Worm (Caenorhabditis elegans) whole organism, L2 larva: ENCODE measurements around the gene C01G6.9.

Experiments used
- C34F6.9 ChIP-seq: fragments of 150-350 bp; optimal IDR thresholded peaks from 2 replicates; lab custom pipeline; 2014; ENCODE audit warnings: missing biosample characterization, missing genetic modification characterization
- F13H6.1 ChIP-seq: sonication (generic microtip); optimal IDR thresholded peaks from 2 replicates; lab custom pipeline; 2016; ENCODE audit warnings: missing genetic modification characterization, missing compliant biosample characterization
- R02D3.7 ChIP-seq: fragments of 150-350 bp; optimal IDR thresholded peaks from 2 replicates; lab custom pipeline; 2014; ENCODE audit warnings: missing biosample characterization, missing genetic modification characterization
- Y55F3AM.14 ChIP-seq: fragments of 200-800 bp; sonication (Bioruptor generic); optimal IDR thresholded peaks from 2 replicates; lab custom pipeline; 2018; ENCODE audit warnings: mild to moderate bottlenecking, missing genetic modification characterization, missing compliant biosample characterization
- ZK546.5 ChIP-seq: sonication (generic microtip); optimal IDR thresholded peaks from 2 replicates; lab custom pipeline; 2017; ENCODE audit warnings: missing biosample characterization, missing genetic modification characterization
- alr-1 ChIP-seq: fragments of 150-350 bp; optimal IDR thresholded peaks from 2 replicates; lab custom pipeline; 2014; ENCODE audit warnings: missing biosample characterization, missing genetic modification characterization
- aly-2 ChIP-seq: fragments of 150-350 bp; optimal IDR thresholded peaks from 2 replicates; lab custom pipeline; 2014; ENCODE audit warnings: missing biosample characterization, missing genetic modification characterization
- ama-1 ChIP-seq: fragments of 150-350 bp; optimal IDR thresholded peaks from 2 replicates; lab custom pipeline; 2018; ENCODE audit warnings: inconsistent platforms
- blmp-1 ChIP-seq: sonication (generic microtip); optimal IDR thresholded peaks from 2 replicates; lab custom pipeline; 2017; ENCODE audit warnings: missing genetic modification characterization, mild to moderate bottlenecking, missing compliant biosample characterization, antibody characterized with exemption, moderate library complexity; ENCODE audit not compliant: insufficient read depth
- ceh-16 ChIP-seq: fragments of 150-350 bp; optimal IDR thresholded peaks from 2 replicates; lab custom pipeline; 2014; ENCODE audit warnings: missing biosample characterization, missing genetic modification characterization
- crh-2 ChIP-seq: sonication (generic microtip); optimal IDR thresholded peaks from 2 replicates; lab custom pipeline; 2017; ENCODE audit warnings: missing biosample characterization, missing genetic modification characterization
- dmd-4 ChIP-seq: sonication (generic microtip); optimal IDR thresholded peaks from 2 replicates; lab custom pipeline; 2017; ENCODE audit warnings: missing biosample characterization, missing genetic modification characterization
- egl-27 ChIP-seq: sonication (generic microtip); optimal IDR thresholded peaks from 3 replicates; lab custom pipeline; 2017; ENCODE audit warnings: missing biosample characterization, missing genetic modification reagents, missing genetic modification characterization
- elt-1 ChIP-seq: fragments of 150-350 bp; optimal IDR thresholded peaks from 2 replicates; lab custom pipeline; 2014; ENCODE audit warnings: missing biosample characterization, missing genetic modification characterization
- elt-3 ChIP-seq: sonication (generic microtip); optimal IDR thresholded peaks from 2 replicates; lab custom pipeline; 2017; ENCODE audit warnings: missing biosample characterization, missing genetic modification characterization
- fos-1 ChIP-seq: fragments of 150-350 bp; optimal IDR thresholded peaks from 2 replicates; lab custom pipeline; 2014; ENCODE audit warnings: missing biosample characterization, missing genetic modification characterization
- gmeb-1 ChIP-seq: fragments of 150-350 bp; optimal IDR thresholded peaks from 2 replicates; lab custom pipeline; 2014; ENCODE audit warnings: missing biosample characterization, missing genetic modification characterization
- lin-11 ChIP-seq: fragments of 150-350 bp; sonication (generic microtip); optimal IDR thresholded peaks from 2 replicates; lab custom pipeline; 2014; ENCODE audit warnings: missing biosample characterization, missing genetic modification characterization, inconsistent platforms, mixed read lengths
- lin-13 ChIP-seq: fragments of 150-350 bp; optimal IDR thresholded peaks from 2 replicates; lab custom pipeline; 2014; ENCODE audit warnings: missing biosample characterization, missing genetic modification reagents, missing genetic modification characterization
- lin-39 ChIP-seq: fragments of 150-350 bp; optimal IDR thresholded peaks from 2 replicates; lab custom pipeline; 2014; ENCODE audit warnings: missing biosample characterization, missing genetic modification reagents, missing genetic modification characterization
- lsy-2 ChIP-seq, 2 experiments: fragments of 150-350 bp in 1 of 2; sonication (generic microtip) in 1 of 2; optimal IDR thresholded peaks; 2 replicates each; lab custom pipeline; 2014 to 2017; ENCODE audit warnings: missing biosample characterization in 2 of 2, missing genetic modification characterization in 2 of 2
- mab-5 ChIP-seq: fragments of 150-350 bp; optimal IDR thresholded peaks from 2 replicates; lab custom pipeline; 2014; ENCODE audit warnings: missing biosample characterization, missing genetic modification characterization
- mbf-1 ChIP-seq: sonication (generic microtip); optimal IDR thresholded peaks from 2 replicates; lab custom pipeline; 2017; ENCODE audit warnings: missing biosample characterization, missing genetic modification characterization
- mdl-1 ChIP-seq, 2 experiments: fragments of 150-350 bp in 1 of 2; sonication (generic microtip) in 1 of 2; optimal IDR thresholded peaks; 2 replicates each; lab custom pipeline; 2017; ENCODE audit warnings: missing biosample characterization in 2 of 2, missing genetic modification characterization in 2 of 2
- nhr-10 ChIP-seq: sonication (generic microtip); optimal IDR thresholded peaks from 2 replicates; lab custom pipeline; 2017; ENCODE audit warnings: missing biosample characterization, missing genetic modification characterization
- nhr-11 ChIP-seq: fragments of 150-350 bp; optimal IDR thresholded peaks from 2 replicates; lab custom pipeline; 2014; ENCODE audit warnings: missing biosample characterization, missing genetic modification characterization
- nhr-12 ChIP-seq: fragments of 150-350 bp; optimal IDR thresholded peaks from 2 replicates; lab custom pipeline; 2014; ENCODE audit warnings: missing biosample characterization, missing genetic modification characterization
- nhr-129 ChIP-seq: fragments of 150-350 bp; optimal IDR thresholded peaks from 2 replicates; lab custom pipeline; 2014; ENCODE audit warnings: missing biosample characterization, missing genetic modification characterization
- nhr-21 ChIP-seq: fragments of 150-350 bp; optimal IDR thresholded peaks from 2 replicates; lab custom pipeline; 2014; ENCODE audit warnings: missing biosample characterization, missing genetic modification characterization
- nhr-23 ChIP-seq: fragments of 150-350 bp; optimal IDR thresholded peaks from 2 replicates; lab custom pipeline; 2014; ENCODE audit warnings: missing biosample characterization, missing genetic modification reagents, missing genetic modification characterization
- nhr-237 ChIP-seq: fragments of 150-350 bp; optimal IDR thresholded peaks from 2 replicates; lab custom pipeline; 2014; ENCODE audit warnings: missing biosample characterization, missing genetic modification characterization
- nhr-25 ChIP-seq: fragments of 150-350 bp; sonication (generic microtip); optimal IDR thresholded peaks from 3 replicates; lab custom pipeline; 2014; ENCODE audit warnings: missing biosample characterization, missing genetic modification characterization
- nhr-6 ChIP-seq: fragments of 150-350 bp; optimal IDR thresholded peaks from 2 replicates; lab custom pipeline; 2014; ENCODE audit warnings: missing biosample characterization, missing genetic modification characterization
- nhr-77 ChIP-seq: fragments of 150-350 bp; optimal IDR thresholded peaks from 2 replicates; lab custom pipeline; 2014; ENCODE audit warnings: missing biosample characterization, missing genetic modification characterization
- peb-1 ChIP-seq: fragments of 150-350 bp; optimal IDR thresholded peaks from 2 replicates; lab custom pipeline; 2014; ENCODE audit warnings: missing biosample characterization, missing genetic modification characterization
- sem-4 ChIP-seq: fragments of 150-350 bp; optimal IDR thresholded peaks from 2 replicates; lab custom pipeline; 2014; ENCODE audit warnings: missing biosample characterization, missing genetic modification reagents, missing genetic modification characterization
- skn-1 ChIP-seq: sonication (generic microtip); optimal IDR thresholded peaks from 2 replicates; lab custom pipeline; 2017; ENCODE audit warnings: missing biosample characterization, missing genetic modification characterization
- sma-3 ChIP-seq: sonication (generic microtip); optimal IDR thresholded peaks from 2 replicates; lab custom pipeline; 2016; ENCODE audit warnings: missing genetic modification reagents, missing genetic modification characterization, missing compliant biosample characterization
- sma-9 ChIP-seq, 2 experiments: fragments of 150-350 bp in 1 of 2; sonication (generic microtip) in 1 of 2; optimal IDR thresholded peaks; 2 replicates each; lab custom pipeline; 2014 to 2016; ENCODE audit warnings: missing genetic modification characterization in 2 of 2, mild to moderate bottlenecking in 1 of 2, missing biosample characterization in 1 of 2, missing compliant biosample characterization in 1 of 2, missing genetic modification reagents in 1 of 2, moderate library complexity in 1 of 2
- snpc-4 ChIP-seq: fragments of 150-350 bp; optimal IDR thresholded peaks from 2 replicates; lab custom pipeline; 2014; ENCODE audit warnings: missing biosample characterization, missing genetic modification characterization
- unc-39 ChIP-seq: fragments of 150-350 bp; optimal IDR thresholded peaks from 2 replicates; lab custom pipeline; 2014; ENCODE audit warnings: missing biosample characterization, missing genetic modification characterization
- unc-55 ChIP-seq: fragments of 150-350 bp; sonication (generic microtip); optimal IDR thresholded peaks from 3 replicates; lab custom pipeline; 2014; ENCODE audit warnings: missing biosample characterization, missing genetic modification reagents, missing genetic modification characterization
- unc-62 ChIP-seq: fragments of 150-350 bp; optimal IDR thresholded peaks from 2 replicates; lab custom pipeline; 2014; ENCODE audit warnings: missing biosample characterization, missing genetic modification reagents, missing genetic modification characterization
- zag-1 ChIP-seq: fragments of 150-350 bp; optimal IDR thresholded peaks from 2 replicates; lab custom pipeline; 2014; ENCODE audit warnings: missing biosample characterization, missing genetic modification characterization
- ztf-1 ChIP-seq: fragments of 200-800 bp; sonication (Bioruptor generic); conservative IDR thresholded peaks from 2 replicates; pipeline ENCODE4 v1.3.6; 2022; ENCODE audit warnings: missing genetic modification characterization, missing compliant biosample characterization
- ztf-11 ChIP-seq: sonication (generic microtip); optimal IDR thresholded peaks from 2 replicates; lab custom pipeline; 2017; ENCODE audit warnings: missing biosample characterization, missing genetic modification characterization
- ztf-4 ChIP-seq: fragments of 150-350 bp; optimal IDR thresholded peaks from 2 replicates; lab custom pipeline; 2014; ENCODE audit warnings: missing biosample characterization, missing genetic modification characterization

C01G6.9 gene

DNA sequence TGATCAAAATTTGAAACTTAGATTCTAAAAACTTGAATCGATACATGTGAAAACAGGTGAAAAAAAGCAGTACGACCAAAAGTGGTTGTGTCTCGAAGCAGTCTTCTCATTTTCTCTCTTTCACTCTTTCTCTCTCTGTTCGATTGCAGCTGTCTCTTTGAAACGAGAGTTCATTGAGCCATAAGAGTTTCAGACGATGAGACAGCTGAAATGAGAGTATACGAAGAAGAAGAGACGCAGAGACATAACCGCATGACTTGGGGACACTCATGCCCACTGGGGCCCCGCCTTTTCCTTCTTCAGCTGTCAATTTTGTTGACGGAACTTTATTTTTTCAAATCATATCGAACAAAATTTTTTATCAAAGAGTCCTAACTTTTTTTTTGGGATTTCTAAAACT lies 21.6 kb downstream of the C01G6.9 start:
- TF ChIP-seq lin-13 = peak; percentile 63
- no peak for TF ChIP-seq peb-1 (tag; lab: Kevin White, UChicago)
- peak; percentile 79 for TF ChIP-seq egl-27 (tag; lab: Kevin White, UChicago)
- peak; percentile 6 for TF ChIP-seq Y55F3AM.14 (GFP tag; lab: Kevin White, UChicago)
- TF ChIP-seq dmd-4 (tag; lab: Kevin White, UChicago) = no peak
- TF ChIP-seq unc-62 (GFP tag; lab: Kevin White, UChicago) = no peak
- no peak for TF ChIP-seq unc-39 (tag; lab: Kevin White, UChicago)
- no peak for TF ChIP-seq aly-2 (tag; lab: Kevin White, UChicago)
- no peak for TF ChIP-seq R02D3.7 (tag; lab: Kevin White, UChicago)
- TF ChIP-seq fos-1 = peak; percentile 95
- no peak for TF ChIP-seq elt-3 (tag; lab: Kevin White, UChicago)
- peak; percentile 70 for TF ChIP-seq nhr-21 (tag; lab: Kevin White, UChicago)
- no peak for TF ChIP-seq nhr-12 (tag; lab: Kevin White, UChicago)
- peak; percentile 90 for TF ChIP-seq nhr-25 (tag; lab: Kevin White, UChicago)
- no peak for TF ChIP-seq alr-1 (tag; lab: Kevin White, UChicago)
- peak; percentile 62 for TF ChIP-seq blmp-1 (tag; lab: Kevin White, UChicago)
- peak; percentile 89 for TF ChIP-seq nhr-129 (tag; lab: Kevin White, UChicago)
- peak; percentile 73 for TF ChIP-seq ztf-4
- peak; percentile 82 for TF ChIP-seq ama-1 (lab: Kevin White, UChicago)
- peak; percentile 76 for TF ChIP-seq zag-1 (tag; lab: Kevin White, UChicago)
- TF ChIP-seq nhr-77 (tag; lab: Kevin White, UChicago) = no peak
- TF ChIP-seq nhr-10 (tag; lab: Kevin White, UChicago) = no peak
- TF ChIP-seq lin-11 = peak; percentile 62
- no peak for TF ChIP-seq ztf-1 (GFP tag; lab: Robert Waterston, UW)
- TF ChIP-seq ZK546.5 (tag; lab: Kevin White, UChicago) = no peak
- TF ChIP-seq nhr-6 (tag; lab: Kevin White, UChicago) = peak; percentile 81
- TF ChIP-seq ceh-16 (tag; lab: Kevin White, UChicago) = no peak
- TF ChIP-seq sma-3 (GFP tag; lab: Kevin White, UChicago) = peak; percentile 77
- no peak for TF ChIP-seq nhr-237
- peak; percentile 73 for TF ChIP-seq gmeb-1 (tag; lab: Kevin White, UChicago)
- TF ChIP-seq unc-55 (GFP tag; lab: Kevin White, UChicago) = peak; percentile 74
- TF ChIP-seq sem-4 (tag; lab: Kevin White, UChicago) = peak; percentile 7
- TF ChIP-seq elt-1 (tag; lab: Kevin White, UChicago) = no peak
- peak; percentile 67 to 89 for TF ChIP-seq mdl-1 (tag; optimal IDR thresholded peaks at IDR 0.05; lab: Kevin White, UChicago)
- peak; percentile 92 for TF ChIP-seq crh-2 (tag; lab: Kevin White, UChicago)
- TF ChIP-seq lin-39 (tag; lab: Kevin White, UChicago) = no peak
- TF ChIP-seq skn-1 (tag; lab: Kevin White, UChicago) = no peak
- no peak for TF ChIP-seq nhr-23 (tag; lab: Kevin White, UChicago)
- TF ChIP-seq F13H6.1 (tag; lab: Kevin White, UChicago) = peak; percentile 89
- peak; percentile 90 for TF ChIP-seq sma-9 (GFP tag; optimal IDR thresholded peaks at IDR 0.05; lab: Kevin White, UChicago)
- no peak for TF ChIP-seq sma-9 (tag; optimal IDR thresholded peaks at IDR 0.05; lab: Kevin White, UChicago)
- TF ChIP-seq mab-5 (tag; lab: Kevin White, UChicago) = peak; percentile 83
- TF ChIP-seq C34F6.9 (tag; lab: Kevin White, UChicago) = peak; percentile 92
- no peak for TF ChIP-seq ztf-11 (tag; lab: Kevin White, UChicago)
- no peak for TF ChIP-seq mbf-1
- no peak for TF ChIP-seq nhr-11 (tag; lab: Kevin White, UChicago)
- TF ChIP-seq snpc-4 (tag; lab: Kevin White, UChicago) = peak; percentile 66
- peak; percentile 63 to 90 for TF ChIP-seq lsy-2 (tag; optimal IDR thresholded peaks at IDR 0.05; lab: Kevin White, UChicago)
- TF ChIP-seq, all 48 proteins: peak for 25
